Fruit fly (Drosophila melanogaster): ENCODE results near the gene CG32603.

CG32603 gene

DNA sequence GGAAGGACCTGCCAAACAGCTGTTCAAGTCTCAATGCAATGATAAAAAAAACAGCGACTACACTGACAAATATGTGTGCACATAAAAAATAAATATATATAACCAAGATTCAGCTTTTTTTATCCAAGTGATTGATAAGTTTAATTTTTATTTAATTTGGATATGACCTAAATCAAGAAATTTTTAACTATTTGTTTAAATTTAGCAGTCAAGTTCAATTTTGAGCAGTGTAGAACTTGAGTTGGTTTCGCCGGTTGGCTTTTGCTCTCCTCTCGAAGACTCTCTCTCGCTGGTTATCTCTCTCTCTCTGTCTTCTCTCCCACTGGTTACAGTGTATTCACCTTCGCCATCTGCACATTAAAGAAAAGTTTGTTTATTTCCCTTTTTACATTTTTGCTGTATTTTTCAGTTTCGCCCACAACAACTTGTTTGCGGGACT lies 33.7 kb downstream of the CG32603 start (continued):
- TF ChIP-seq CG4730 (GFP tag; IDR thresholded peaks at IDR 0.05) (peak; percentile 70), CG2116 (GFP tag; optimal IDR thresholded peaks at IDR 0.05) (peak; percentile 40), Atf6 (GFP tag; IDR thresholded peaks at IDR 0.05) (peak; percentile 89), Sox100B (GFP tag; optimal IDR thresholded peaks at IDR 0.05) (peak; percentile 89), mirr (GFP tag; optimal IDR thresholded peaks at IDR 0.05) (no peak), NFAT (GFP tag; IDR thresholded peaks at IDR 0.05) (peak; percentile 55; the same call in 1 of the 2 replicates), CG10565 (GFP tag; optimal IDR thresholded peaks at IDR 0.05) (peak; percentile 28), az2 (GFP tag; optimal IDR thresholded peaks at IDR 0.05) (peak; percentile 82), Hand (GFP tag; optimal IDR thresholded peaks at IDR 0.05) (peak; percentile 70), CG5953 (GFP tag; IDR thresholded peaks at IDR 0.05) (peak; percentile 69; the same call in 1 of the 2 replicates), Aef1 (GFP tag; IDR thresholded peaks at IDR 0.05) (peak; percentile 84), Abd-B (GFP tag; optimal IDR thresholded peaks at IDR 0.05) (peak; percentile 82), CG4404 (GFP tag; IDR thresholded peaks at IDR 0.05) (peak; percentile 76), ftz-f1 (GFP tag; optimal IDR thresholded peaks at IDR 0.05) (no peak), pum (GFP tag; optimal IDR thresholded peaks at IDR 0.05) (peak; percentile 69), CG17328 (GFP tag; IDR thresholded peaks at IDR 0.05) (peak; percentile 91), HLHmδ (GFP tag; optimal IDR thresholded peaks at IDR 0.05) (no peak), gce (GFP tag; IDR thresholded peaks at IDR 0.05) (peak; percentile 69; the same call in 1 of the 3 replicates), NK7.1 (GFP tag; optimal IDR thresholded peaks at IDR 0.05) (peak; percentile 15), hb (GFP tag; IDR thresholded peaks at IDR 0.05; ENCODE audit: partially characterized antibody) (no peak), CG7372 (GFP tag; IDR thresholded peaks at IDR 0.05) (peak; percentile 73), fd96Cb (tag; optimal IDR thresholded peaks at IDR 0.05) (peak; percentile 89), CG31365 (tag; optimal IDR thresholded peaks at IDR 0.05) (peak; percentile 32), BEAF-32 (GFP tag; optimal IDR thresholded peaks at IDR 0.05) (no peak), D19A (tag; optimal IDR thresholded peaks at IDR 0.05) (peak; percentile 84), kay (GFP tag; optimal IDR thresholded peaks at IDR 0.05) (peak; percentile 79), lov (optimal IDR thresholded peaks at IDR 0.05) (no peak), lov (GFP tag; IDR thresholded peaks at IDR 0.05) (0 out of 3 replicates have a peak, but pooled peaks have one; percentile 59), slp2 (GFP tag; optimal IDR thresholded peaks at IDR 0.05) (peak; percentile 65), Hsf (GFP tag; optimal IDR thresholded peaks at IDR 0.05) (peak; percentile 82), Hr3 (GFP tag; optimal IDR thresholded peaks at IDR 0.05) (peak; percentile 87), CG7556 (GFP tag; optimal IDR thresholded peaks at IDR 0.05) (peak; percentile 91), CG17186 (GFP tag; optimal IDR thresholded peaks at IDR 0.05) (no peak), tio (GFP tag; optimal IDR thresholded peaks at IDR 0.05) (peak; percentile 78), CG14014 (GFP tag; IDR thresholded peaks at IDR 0.05) (peak; percentile 84), CG12942 (GFP tag; optimal IDR thresholded peaks at IDR 0.05) (peak; percentile 72), ind (GFP tag; optimal IDR thresholded peaks at IDR 0.05) (peak; percentile 82), Xrp1 (GFP tag; IDR thresholded peaks at IDR 0.05) (peak; percentile 92), gsb-n (tag; optimal IDR thresholded peaks at IDR 0.05) (peak; percentile 89), sqz (GFP tag; optimal IDR thresholded peaks at IDR 0.05) (peak; percentile 91), sisA (GFP tag; IDR thresholded peaks at IDR 0.05) (peak; percentile 87), CG34224 (GFP tag; IDR thresholded peaks at IDR 0.05; ENCODE audit: partially characterized antibody) (no peak), CG31224 (GFP tag; IDR thresholded peaks at IDR 0.05) (peak; percentile 81), sc (optimal IDR thresholded peaks at IDR 0.05) (no peak), sc (GFP tag; optimal IDR thresholded peaks at IDR 0.05) (peak; percentile 67), slbo (GFP tag; IDR thresholded peaks at IDR 0.05) (peak; percentile 89), Opbp (GFP tag; IDR thresholded peaks at IDR 0.05; ENCODE audit: partially characterized antibody) (no peak), Hmr (GFP tag; optimal IDR thresholded peaks at IDR 0.05) (peak; percentile 92), CG16815 (GFP tag; optimal IDR thresholded peaks at IDR 0.05) (peak; percentile 72), CG10147 (GFP tag; optimal IDR thresholded peaks at IDR 0.05) (peak; percentile 86), CG11696 (GFP tag; IDR thresholded peaks at IDR 0.05) (peak; percentile 65)
